Worm (Caenorhabditis elegans) whole organism, midembryonic: Measurements from ENCODE around the gene Y42H9AR.2.

ENCODE experiments used
- T22C8.4 ChIP-seq: fragments of 200-800 bp; sonication (Bioruptor generic); IDR thresholded peaks from 2 replicates; pipeline ENCODE4 v1.3.6; 2022; ENCODE audit warnings: missing genetic modification characterization, missing compliant biosample characterization
- cog-1 ChIP-seq: sonication (generic microtip); optimal IDR thresholded peaks from 2 replicates; lab custom pipeline; 2016; ENCODE audit warnings: missing genetic modification characterization, missing compliant biosample characterization
- flt-1 ChIP-seq: fragments of 200-800 bp; sonication (Bioruptor generic); IDR thresholded peaks from 2 replicates; pipeline ENCODE4 v1.3.6; 2022; ENCODE audit warnings: missing genetic modification characterization, missing compliant biosample characterization
- klf-2 ChIP-seq: fragments of 200-800 bp; sonication (Bioruptor generic); conservative IDR thresholded peaks from 2 replicates; pipeline ENCODE4 v1.3.6; 2022; ENCODE audit warnings: missing genetic modification reagents, missing genetic modification characterization, missing compliant biosample characterization
- med-1 ChIP-seq: sonication (generic microtip); optimal IDR thresholded peaks from 2 replicates; lab custom pipeline; 2017; ENCODE audit warnings: missing genetic modification characterization, mild to moderate bottlenecking, missing compliant biosample characterization, antibody characterized with exemption, missing genetic modification reagents; ENCODE audit not compliant: insufficient read depth
- ref-1 ChIP-seq: fragments of 200-800 bp; sonication (Bioruptor generic); conservative IDR thresholded peaks from 2 replicates; pipeline ENCODE4 v1.3.6; 2022; ENCODE audit warnings: missing genetic modification reagents, missing genetic modification characterization, missing compliant biosample characterization
- tab-1 ChIP-seq: fragments of 200-800 bp; sonication (Bioruptor generic); IDR thresholded peaks from 2 replicates; pipeline ENCODE4 v1.3.6; 2022; ENCODE audit warnings: missing genetic modification characterization, missing compliant biosample characterization
- ztf-23 ChIP-seq: fragments of 200-800 bp; sonication (Bioruptor generic); IDR thresholded peaks from 2 replicates; pipeline ENCODE4 v1.3.6; 2022; ENCODE audit warnings: missing genetic modification reagents, missing genetic modification characterization, missing compliant biosample characterization
- ztf-29 ChIP-seq: fragments of 200-800 bp; sonication (Bioruptor generic); IDR thresholded peaks from 2 replicates; pipeline ENCODE4 v1.3.6; 2022; ENCODE audit warnings: missing genetic modification reagents, missing genetic modification characterization, missing compliant biosample characterization

Y42H9AR.2 gene

DNA sequence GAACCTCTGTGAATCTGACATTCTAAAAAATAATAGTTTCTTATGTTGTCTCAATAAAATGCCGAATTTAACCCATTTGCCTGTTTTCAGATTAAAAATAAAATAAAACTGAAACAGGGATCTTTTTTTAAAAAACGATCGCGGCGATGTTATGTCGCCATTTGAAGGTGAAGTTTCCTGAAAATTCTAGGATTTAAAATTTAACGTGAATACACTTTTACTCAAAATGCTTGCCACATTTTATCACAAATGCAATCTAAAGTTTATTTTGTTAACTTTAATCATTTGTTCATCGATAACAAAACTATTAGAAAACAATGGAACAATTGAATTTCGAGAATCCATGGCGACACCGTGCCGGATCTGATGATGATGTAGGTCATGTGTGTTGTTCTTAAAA is at the start of gene Y42H9AR.2:
Y42H9AR.2 (plus strand) TSS at position 301 of the 400 bp plus-strand sequence.
- TF ChIP-seq med-1 (GFP tag; lab: Kevin White, UChicago) = no peak
- TF ChIP-seq cog-1 (tag; lab: Kevin White, UChicago) = no peak
- no peak for TF ChIP-seq T22C8.4 (GFP tag; lab: Robert Waterston, UW)
- TF ChIP-seq ztf-29 = no peak
- no peak for TF ChIP-seq klf-2
- TF ChIP-seq flt-1 = no peak
- no peak for TF ChIP-seq ref-1 (GFP tag; lab: Robert Waterston, UW)
- TF ChIP-seq tab-1 (GFP tag; lab: Robert Waterston, UW) = no peak
- TF ChIP-seq ztf-23 (GFP tag; lab: Robert Waterston, UW) = no peak

DNA sequence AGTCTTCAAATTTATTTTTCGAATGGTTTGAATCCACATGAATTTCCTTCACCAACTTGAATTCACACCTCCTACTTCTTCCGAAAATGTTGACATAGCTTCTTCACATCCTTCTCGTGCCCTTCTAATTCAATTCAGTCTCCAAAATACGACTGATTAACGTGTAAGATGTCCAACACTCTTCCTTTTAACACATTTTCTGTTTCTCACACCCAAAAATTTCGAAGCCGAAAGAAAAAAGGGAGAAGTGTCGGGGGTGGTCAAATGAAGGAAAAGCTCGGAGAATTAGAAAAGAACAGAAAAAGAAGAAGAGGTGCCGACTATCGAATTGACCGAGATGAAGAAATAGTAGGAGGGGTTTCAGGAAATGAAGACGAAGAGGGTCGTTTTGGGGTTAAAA is 47.0 kb upstream of the Y42H9AR.2 start:
- no peak for TF ChIP-seq T22C8.4 (GFP tag; lab: Robert Waterston, UW)
- TF ChIP-seq tab-1 (GFP tag; lab: Robert Waterston, UW) = no peak
- no peak for TF ChIP-seq cog-1 (tag; lab: Kevin White, UChicago)
- TF ChIP-seq flt-1 = no peak
- TF ChIP-seq ztf-23 (GFP tag; lab: Robert Waterston, UW) = no peak
- TF ChIP-seq ref-1 (GFP tag; lab: Robert Waterston, UW) = no peak
- TF ChIP-seq klf-2 = no peak
- no peak for TF ChIP-seq ztf-29

DNA sequence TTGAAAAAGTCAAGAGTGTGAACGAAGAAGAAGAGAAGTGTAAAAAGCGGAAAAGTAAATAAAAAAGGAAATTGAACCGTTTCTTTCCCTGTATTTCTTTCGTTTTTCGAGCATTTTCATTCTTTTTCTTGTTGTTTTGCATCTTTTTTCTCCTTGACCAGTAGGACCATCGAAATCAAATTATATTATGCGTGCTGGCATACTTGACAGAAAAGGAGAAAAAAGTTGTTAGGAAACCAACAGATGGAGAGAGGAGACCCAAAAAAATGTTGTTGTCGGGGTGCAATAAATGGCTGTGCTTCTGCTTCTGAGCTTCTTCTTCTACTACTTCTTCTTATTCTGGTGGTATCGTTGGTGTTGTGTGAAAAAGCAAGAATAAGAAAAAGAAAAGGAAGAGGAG is 45.7 kb upstream of the Y42H9AR.2 start:
- TF ChIP-seq flt-1 (no peak), ztf-23 (GFP tag; lab: Robert Waterston, UW) (no peak), ztf-29 (no peak), tab-1 (GFP tag; lab: Robert Waterston, UW) (no peak), ref-1 (GFP tag; lab: Robert Waterston, UW) (no peak), T22C8.4 (GFP tag; lab: Robert Waterston, UW) (no peak), klf-2 (no peak), cog-1 (tag; lab: Kevin White, UChicago) (no peak), med-1 (GFP tag; lab: Kevin White, UChicago) (no peak)

DNA sequence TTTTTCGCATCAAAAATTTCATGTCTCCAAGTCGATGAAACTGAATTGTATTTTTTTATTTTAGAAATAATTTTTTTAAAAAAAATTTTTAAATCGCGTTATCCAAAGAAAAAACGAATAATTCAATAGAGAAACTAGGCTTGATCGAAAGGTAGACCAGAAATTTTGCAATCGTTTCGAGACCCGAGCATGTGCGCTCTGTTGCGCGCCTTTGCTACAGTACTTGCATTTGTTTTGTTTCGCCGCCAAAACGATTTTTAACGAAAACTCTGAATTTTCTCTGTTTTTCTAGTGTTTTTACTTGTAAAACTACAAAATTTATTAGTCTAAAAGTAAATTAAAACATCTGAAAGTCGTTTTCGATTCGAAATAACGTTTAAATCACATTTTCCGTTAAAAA is 38.4 kb upstream of the Y42H9AR.2 start:
- TF ChIP-seq ztf-29 = no peak
- TF ChIP-seq med-1 (GFP tag; lab: Kevin White, UChicago) = no peak
- no peak for TF ChIP-seq tab-1 (GFP tag; lab: Robert Waterston, UW)
- TF ChIP-seq ztf-23 (GFP tag; lab: Robert Waterston, UW) = no peak
- no peak for TF ChIP-seq flt-1
- TF ChIP-seq klf-2 = no peak
- no peak for TF ChIP-seq cog-1 (tag; lab: Kevin White, UChicago)
- TF ChIP-seq T22C8.4 (GFP tag; lab: Robert Waterston, UW) = no peak

DNA sequence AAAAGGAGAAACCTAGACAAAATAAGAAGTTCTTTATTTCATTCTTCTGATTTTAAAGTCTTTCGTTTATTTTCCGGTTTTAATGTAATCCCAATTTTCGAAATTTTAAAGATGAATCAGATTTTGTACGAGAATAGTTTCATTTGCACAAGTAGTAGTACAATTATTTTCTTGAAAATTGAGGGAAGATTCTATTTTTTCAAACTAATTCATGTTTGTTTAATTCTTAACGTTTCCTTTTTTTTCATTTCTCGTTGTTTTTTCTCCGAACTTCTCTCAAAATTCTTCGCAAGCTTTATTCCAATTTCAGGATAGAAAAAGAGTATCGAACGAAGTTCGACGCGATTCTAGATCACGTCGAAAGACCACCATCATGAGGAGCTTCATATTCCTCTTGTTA is 37.3 kb upstream of the Y42H9AR.2 start, which contains the start of gene sax-7:
sax-7 (plus strand) TSS at position 301 of the 400 bp plus-strand sequence.
- no peak for TF ChIP-seq cog-1 (tag; lab: Kevin White, UChicago)

DNA sequence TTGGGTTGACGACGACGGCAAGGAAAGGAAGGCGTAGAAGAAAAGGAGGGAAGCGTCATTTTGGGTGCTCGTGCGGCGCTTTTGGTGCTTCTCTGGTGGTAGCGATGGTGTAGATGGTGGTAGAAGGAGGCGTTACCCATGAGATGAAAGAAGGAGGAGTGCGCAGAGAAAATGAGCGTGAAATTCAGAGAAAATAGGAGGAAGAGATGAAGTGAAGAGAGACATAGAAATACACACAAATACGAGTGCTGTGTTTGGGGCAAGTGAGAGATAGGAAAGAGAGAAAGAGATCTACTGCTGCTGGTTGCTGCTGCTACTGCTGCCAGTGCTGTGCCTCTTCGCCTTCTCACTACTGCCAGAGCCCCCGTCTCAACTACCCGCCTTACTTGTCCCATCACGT is 33.1 kb upstream of the Y42H9AR.2 start:
- TF ChIP-seq T22C8.4 (GFP tag; lab: Robert Waterston, UW) = no peak
- TF ChIP-seq med-1 (GFP tag; lab: Kevin White, UChicago) = no peak
- TF ChIP-seq ref-1 (GFP tag; lab: Robert Waterston, UW) = no peak
- no peak for TF ChIP-seq cog-1 (tag; lab: Kevin White, UChicago)
- TF ChIP-seq klf-2 = no peak
- TF ChIP-seq tab-1 (GFP tag; lab: Robert Waterston, UW) = peak; percentile 26; the same call in 1 of the 2 replicates
- no peak for TF ChIP-seq ztf-23 (GFP tag; lab: Robert Waterston, UW)
- TF ChIP-seq ztf-29 = no peak
- 0 out of 2 replicates have a peak, but pooled peaks have one; percentile 20 for TF ChIP-seq flt-1

DNA sequence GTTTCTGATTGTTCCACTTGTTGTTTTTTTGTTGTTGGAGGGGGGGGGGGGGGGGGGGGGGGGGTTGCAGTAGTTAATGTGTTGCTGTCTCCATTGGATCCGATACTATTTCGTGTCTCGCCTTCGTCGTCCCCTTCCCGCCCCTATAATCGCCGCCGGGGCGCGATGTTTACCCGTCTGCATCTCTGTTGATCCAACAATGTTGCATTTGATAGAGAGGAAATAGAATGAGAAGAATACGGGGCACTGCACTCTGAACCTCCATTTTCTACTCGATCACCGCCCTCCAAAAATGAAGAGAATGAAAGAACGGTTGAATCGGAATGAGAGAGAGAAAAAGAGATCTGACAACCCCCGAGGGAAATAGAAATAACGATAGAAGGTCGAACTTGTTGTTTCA is 32.0 kb upstream of the Y42H9AR.2 start:
- TF ChIP-seq klf-2 = no peak
- TF ChIP-seq med-1 (GFP tag; lab: Kevin White, UChicago) = no peak
- TF ChIP-seq ref-1 (GFP tag; lab: Robert Waterston, UW) = no peak
- TF ChIP-seq cog-1 (tag; lab: Kevin White, UChicago) = no peak
- no peak for TF ChIP-seq tab-1 (GFP tag; lab: Robert Waterston, UW)
- TF ChIP-seq ztf-29 = no peak
- TF ChIP-seq flt-1 = no peak
- TF ChIP-seq ztf-23 (GFP tag; lab: Robert Waterston, UW) = no peak
- TF ChIP-seq T22C8.4 (GFP tag; lab: Robert Waterston, UW) = no peak

DNA sequence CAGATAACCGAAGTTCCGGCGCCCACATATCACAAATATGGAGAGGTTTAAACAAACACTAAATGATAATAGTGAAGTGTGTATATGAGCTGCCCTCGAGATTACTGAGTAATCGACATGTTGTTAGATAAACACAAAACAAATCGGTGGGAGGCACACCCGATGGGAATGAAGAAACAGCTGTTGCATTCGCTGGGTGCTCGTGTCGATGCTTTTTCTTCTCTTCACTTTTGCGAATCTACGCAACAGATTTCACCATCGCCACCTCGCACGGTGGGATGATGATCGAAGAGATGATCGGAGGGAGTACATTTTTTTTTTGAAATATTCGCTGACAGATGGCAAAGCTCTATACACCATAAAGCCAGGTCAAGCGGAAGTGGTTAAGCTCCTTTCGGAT is 31.4 kb upstream of the Y42H9AR.2 start:
- TF ChIP-seq cog-1 (tag; lab: Kevin White, UChicago) (no peak), klf-2 (no peak), med-1 (GFP tag; lab: Kevin White, UChicago) (no peak), ztf-23 (GFP tag; lab: Robert Waterston, UW) (no peak), flt-1 (no peak), tab-1 (GFP tag; lab: Robert Waterston, UW) (no peak)

DNA sequence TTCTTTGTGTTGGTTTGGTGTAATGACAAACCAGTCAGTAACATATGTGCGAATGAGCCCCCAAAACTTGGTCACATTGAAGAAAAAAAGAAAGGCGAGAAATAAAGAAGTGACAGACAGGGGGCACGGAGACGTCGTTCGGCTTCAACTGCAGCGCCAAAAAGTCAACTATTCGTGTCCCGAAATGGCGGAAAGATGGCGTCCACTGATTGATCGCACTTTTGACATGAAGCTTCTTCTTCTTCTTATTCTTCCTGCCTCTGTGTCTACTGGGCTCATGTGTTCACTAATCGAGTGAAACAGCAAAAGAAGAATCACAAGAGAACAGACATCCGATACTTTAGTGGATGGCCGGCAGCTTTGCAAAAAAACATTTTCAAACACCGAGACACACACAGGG is 30.6 kb upstream of the Y42H9AR.2 start:
- TF ChIP-seq klf-2 (no peak), ztf-23 (GFP tag; lab: Robert Waterston, UW) (no peak), cog-1 (tag; lab: Kevin White, UChicago) (no peak)

DNA sequence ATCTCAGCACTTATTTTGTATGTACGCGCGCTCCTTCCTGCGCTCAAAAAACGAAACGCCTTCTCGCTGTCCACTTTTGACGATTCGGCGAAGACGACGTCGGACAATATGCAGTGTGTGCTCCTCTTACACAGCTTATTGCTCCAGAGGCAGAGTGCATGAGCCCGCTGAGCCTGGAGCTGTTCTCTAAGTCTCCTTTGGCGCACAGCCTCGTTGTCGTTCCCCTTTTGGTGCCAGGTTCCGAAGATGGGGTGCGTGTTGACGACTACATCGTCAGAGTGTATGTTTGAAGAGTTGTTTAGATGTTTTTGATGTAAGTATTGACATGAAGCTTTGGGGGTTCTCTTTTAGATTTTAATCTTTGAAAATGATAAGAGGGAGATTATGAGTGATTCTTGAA is 29.4 kb upstream of the Y42H9AR.2 start:
- TF ChIP-seq cog-1 (tag; lab: Kevin White, UChicago) = no peak
- TF ChIP-seq T22C8.4 (GFP tag; lab: Robert Waterston, UW) = no peak
- no peak for TF ChIP-seq tab-1 (GFP tag; lab: Robert Waterston, UW)
- TF ChIP-seq ref-1 (GFP tag; lab: Robert Waterston, UW) = 0 out of 2 replicates have a peak, but pooled peaks have one; percentile 35
- TF ChIP-seq med-1 (GFP tag; lab: Kevin White, UChicago) = no peak
- TF ChIP-seq klf-2 = no peak
